Fruit fly (Drosophila melanogaster) whole organism, prepupa: ENCODE measurements around the gene Nf-YB.
A peak's percentile ranks its signal among the peaks of the same experiment; 100 is the strongest.

Experiments
- CG10631 ChIP-seq: fragments of 200-800 bp; sonication (Bioruptor generic); optimal IDR thresholded peaks from 2 replicates; lab custom pipeline; 2016; ENCODE audit warnings: missing biosample characterization, missing genetic modification characterization
- CG11294 ChIP-seq: fragments of 200-800 bp; sonication (Bioruptor generic); IDR thresholded peaks from 2 replicates; pipeline ENCODE4 v1.3.6; 2022; ENCODE audit warnings: missing biosample characterization, missing genetic modification characterization
- CG15336 ChIP-seq: fragments of 200-800 bp; sonication (Bioruptor generic); IDR thresholded peaks from 2 replicates; pipeline ENCODE4 v1.3.6; 2022; ENCODE audit warnings: missing biosample characterization, missing genetic modification characterization
- CG1621 ChIP-seq: fragments of 200-800 bp; sonication (Bioruptor generic); optimal IDR thresholded peaks from 3 replicates; lab custom pipeline; 2018; ENCODE audit warnings: missing biosample characterization, mild to moderate bottlenecking, missing genetic modification characterization
- CG31627 ChIP-seq: fragments of 200-800 bp; sonication (Bioruptor generic); optimal IDR thresholded peaks from 3 replicates; lab custom pipeline; 2016; ENCODE audit warnings: missing biosample characterization, missing genetic modification characterization
- CG34406 ChIP-seq: fragments of 200-800 bp; sonication (Bioruptor generic); optimal IDR thresholded peaks from 3 replicates; lab custom pipeline; 2016; ENCODE audit warnings: missing biosample characterization, missing genetic modification characterization
- CG3919 ChIP-seq: fragments of 200-800 bp; sonication (Bioruptor generic); optimal IDR thresholded peaks from 3 replicates; lab custom pipeline; 2016; ENCODE audit warnings: missing biosample characterization, missing genetic modification characterization
- CG6163 ChIP-seq: fragments of 200-800 bp; sonication (Bioruptor generic); IDR thresholded peaks from 3 replicates; pipeline ENCODE4 v1.3.6; 2022; ENCODE audit warnings: missing biosample characterization, missing genetic modification characterization
- CG6276 ChIP-seq: fragments of 200-800 bp; sonication (Bioruptor generic); optimal IDR thresholded peaks from 2 replicates; lab custom pipeline; 2017; ENCODE audit warnings: missing biosample characterization, mild to moderate bottlenecking, missing genetic modification characterization
- CG6792 ChIP-seq: fragments of 200-800 bp; sonication (Bioruptor generic); optimal IDR thresholded peaks from 3 replicates; lab custom pipeline; 2016; ENCODE audit warnings: missing biosample characterization, missing genetic modification characterization
- CG6808 ChIP-seq: fragments of 200-800 bp; sonication (Bioruptor generic); optimal IDR thresholded peaks from 3 replicates; lab custom pipeline; 2017; ENCODE audit warnings: missing biosample characterization, missing genetic modification characterization, mild to moderate bottlenecking, moderate library complexity, missing genetic modification reagents
- CG6854 ChIP-seq: fragments of 200-800 bp; sonication (Bioruptor generic); optimal IDR thresholded peaks from 2 replicates; lab custom pipeline; 2017; ENCODE audit warnings: missing biosample characterization, mild to moderate bottlenecking, missing genetic modification characterization
- CG8119 ChIP-seq: fragments of 200-800 bp; sonication (Bioruptor generic); IDR thresholded peaks from 3 replicates; pipeline ENCODE4 v1.3.6; 2022; ENCODE audit warnings: missing biosample characterization, missing genetic modification characterization
- CG8319 ChIP-seq: fragments of 200-800 bp; sonication (Bioruptor generic); optimal IDR thresholded peaks from 3 replicates; lab custom pipeline; 2016; ENCODE audit warnings: missing biosample characterization, missing genetic modification characterization
- CG8632 ChIP-seq: fragments of 200-800 bp; sonication (Bioruptor generic); optimal IDR thresholded peaks from 3 replicates; lab custom pipeline; 2016; ENCODE audit warnings: missing biosample characterization, missing genetic modification characterization
- CG9139 ChIP-seq: fragments of 200-800 bp; sonication (Bioruptor generic); optimal IDR thresholded peaks from 3 replicates; lab custom pipeline; 2017; ENCODE audit warnings: missing biosample characterization, mild to moderate bottlenecking, missing genetic modification characterization
- Eip78C ChIP-seq: fragments of 200-800 bp; sonication (Bioruptor generic); peaks from one replicate; lab custom pipeline; 2016; ENCODE audit warnings: missing biosample characterization, missing genetic modification characterization
- Ets21C ChIP-seq: fragments of 200-800 bp; sonication (Bioruptor generic); optimal IDR thresholded peaks from 3 replicates; lab custom pipeline; 2016; ENCODE audit warnings: missing biosample characterization, missing genetic modification characterization
- Hr38 ChIP-seq: sonication (Bioruptor generic); optimal IDR thresholded peaks from 2 replicates; lab custom pipeline; 2016; ENCODE audit warnings: missing biosample characterization, missing genetic modification characterization
- Hr4 ChIP-seq: fragments of 200-800 bp; sonication (Bioruptor generic); optimal IDR thresholded peaks from 3 replicates; lab custom pipeline; 2016; ENCODE audit warnings: missing biosample characterization, missing genetic modification characterization
- Lpt ChIP-seq: fragments of 200-800 bp; sonication (Bioruptor generic); optimal IDR thresholded peaks from 3 replicates; lab custom pipeline; 2016; ENCODE audit warnings: missing biosample characterization, missing genetic modification characterization
- Met ChIP-seq: fragments of 200-800 bp; sonication (Bioruptor generic); optimal IDR thresholded peaks from 3 replicates; lab custom pipeline; 2016; ENCODE audit warnings: missing biosample characterization, missing genetic modification characterization
- Sox14 ChIP-seq: fragments of 200-800 bp; sonication (Bioruptor generic); optimal IDR thresholded peaks from 3 replicates; lab custom pipeline; 2016; ENCODE audit warnings: missing biosample characterization, missing genetic modification characterization
- Sox15 ChIP-seq: fragments of 200-800 bp; sonication (Bioruptor generic); optimal IDR thresholded peaks from 3 replicates; lab custom pipeline; 2016; ENCODE audit warnings: missing biosample characterization, missing genetic modification characterization
- acj6 ChIP-seq: fragments of 200-800 bp; sonication (Bioruptor generic); optimal IDR thresholded peaks from 3 replicates; lab custom pipeline; 2016; ENCODE audit warnings: missing biosample characterization, missing genetic modification characterization
- cyc ChIP-seq: fragments of 200-800 bp; sonication (Bioruptor generic); optimal IDR thresholded peaks from 3 replicates; lab custom pipeline; 2016; ENCODE audit warnings: missing biosample characterization, missing genetic modification characterization
- dac ChIP-seq: fragments of 200-800 bp; sonication (Bioruptor generic); optimal IDR thresholded peaks from 2 replicates; lab custom pipeline; 2017; ENCODE audit warnings: missing biosample characterization, mild to moderate bottlenecking, missing genetic modification characterization
- dsx ChIP-seq: fragments of 200-800 bp; optimal IDR thresholded peaks from 3 replicates; lab custom pipeline; 2019; ENCODE audit warnings: missing biosample characterization, mild to moderate bottlenecking, missing genetic modification characterization, moderate library complexity; ENCODE audit not compliant: poor library complexity, severe bottlenecking
- eg ChIP-seq: fragments of 200-800 bp; sonication (Bioruptor generic); IDR thresholded peaks from 3 replicates; pipeline ENCODE4 v1.3.6; 2022; ENCODE audit warnings: missing biosample characterization, missing genetic modification characterization
- esn ChIP-seq: fragments of 200-800 bp; sonication (Bioruptor generic); optimal IDR thresholded peaks from 2 replicates; lab custom pipeline; 2016; ENCODE audit warnings: missing biosample characterization, mild to moderate bottlenecking, missing genetic modification characterization, moderate library complexity
- fd85E ChIP-seq: fragments of 200-800 bp; sonication (Bioruptor generic); optimal IDR thresholded peaks from 3 replicates; lab custom pipeline; 2016; ENCODE audit warnings: missing biosample characterization, missing genetic modification characterization
- fkh ChIP-seq: fragments of 200-800 bp; sonication (Bioruptor generic); optimal IDR thresholded peaks from 3 replicates; lab custom pipeline; 2017; ENCODE audit warnings: missing biosample characterization, mild to moderate bottlenecking, missing genetic modification characterization, moderate library complexity
- lz ChIP-seq: fragments of 200-800 bp; sonication (Bioruptor generic); optimal IDR thresholded peaks from 3 replicates; lab custom pipeline; 2016; ENCODE audit warnings: missing biosample characterization, missing genetic modification characterization
- net ChIP-seq: fragments of 200-800 bp; sonication (Bioruptor generic); optimal IDR thresholded peaks from 3 replicates; lab custom pipeline; 2016; ENCODE audit warnings: missing biosample characterization, missing genetic modification characterization
- pdm3 ChIP-seq: fragments of 200-800 bp; sonication (Bioruptor generic); optimal IDR thresholded peaks from 3 replicates; lab custom pipeline; 2016; ENCODE audit warnings: missing biosample characterization, missing genetic modification characterization
- salr ChIP-seq, 2 experiments: fragments of 200-800 bp; sonication (Bioruptor generic); optimal IDR thresholded peaks; 3 replicates each; lab custom pipeline; 2016 to 2018; ENCODE audit warnings: missing biosample characterization in 2 of 2, missing genetic modification characterization in 2 of 2, mild to moderate bottlenecking in 1 of 2
- spab ChIP-seq: fragments of 200-800 bp; sonication (Bioruptor generic); optimal IDR thresholded peaks from 2 replicates; lab custom pipeline; 2017; ENCODE audit warnings: missing biosample characterization, mild to moderate bottlenecking, missing genetic modification characterization, missing genetic modification reagents
- svp ChIP-seq: fragments of 200-800 bp; sonication (Bioruptor generic); peaks from one replicate; lab custom pipeline; 2016; ENCODE audit warnings: missing biosample characterization, missing genetic modification characterization
- topi ChIP-seq: fragments of 200-800 bp; sonication (Bioruptor generic); optimal IDR thresholded peaks from 3 replicates; lab custom pipeline; 2016; ENCODE audit warnings: missing biosample characterization, missing genetic modification characterization
- vri ChIP-seq: fragments of 200-800 bp; sonication (Bioruptor generic); optimal IDR thresholded peaks from 3 replicates; lab custom pipeline; 2016; ENCODE audit warnings: missing biosample characterization, mild to moderate bottlenecking, missing genetic modification characterization

The Nf-YB gene

DNA sequence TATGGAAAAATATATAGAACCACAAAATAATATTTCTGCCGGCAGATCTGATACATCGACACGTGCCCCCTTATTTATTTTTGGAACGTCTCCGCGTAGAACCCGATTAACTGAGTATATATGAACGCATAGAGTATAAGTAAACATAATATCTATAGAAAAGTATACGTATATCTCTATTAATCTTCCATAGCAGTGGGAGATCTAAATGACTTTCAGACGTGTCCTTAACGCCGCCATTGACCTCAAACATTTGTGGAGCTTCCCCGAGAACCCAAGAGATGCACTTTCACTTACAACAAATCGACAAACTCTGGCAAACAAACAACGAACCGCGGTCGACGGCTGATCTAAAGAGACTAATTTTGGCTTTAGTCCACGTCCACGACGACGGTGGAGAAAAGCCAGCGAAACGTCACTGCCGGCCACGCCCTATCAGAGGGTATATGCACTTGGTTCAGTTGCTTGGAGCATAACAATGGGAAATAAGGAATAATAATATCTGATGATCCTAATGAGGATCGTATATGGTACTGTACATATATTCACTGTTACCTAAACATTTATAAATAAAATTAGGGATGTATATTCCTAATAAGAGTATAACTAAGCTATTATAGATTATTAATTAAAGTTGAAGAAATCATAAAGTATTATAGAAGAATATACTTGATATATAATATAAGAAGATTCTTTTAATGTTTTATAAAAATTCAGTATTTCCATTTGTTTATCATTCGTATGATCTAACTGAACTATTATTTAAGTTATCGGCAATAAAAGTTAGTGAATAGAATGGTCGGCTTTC is 28.1 kb downstream of the Nf-YB start, which contains the start of gene fbp (continued):
- peak; percentile 50 for TF ChIP-seq CG8319
- peak; percentile 8 for TF ChIP-seq Sox14 (GFP tag; lab: Kevin White, UChicago)
- peak; percentile 30 for TF ChIP-seq CG9139
- TF ChIP-seq dac (GFP tag; lab: Kevin White, UChicago): peak; percentile 56
- peak; percentile 45 for TF ChIP-seq fkh
- no peak for TF ChIP-seq CG11294 (GFP tag; lab: Robert Waterston, UW)
- TF ChIP-seq CG6792: peak; percentile 69
- TF ChIP-seq CG34406: peak; percentile 86
- TF ChIP-seq dsx (GFP tag; lab: Kevin White, UChicago): peak; percentile 73
- TF ChIP-seq Ets21C (GFP tag; lab: Kevin White, UChicago): no peak
- peak; percentile 42 for TF ChIP-seq pdm3
- TF ChIP-seq fd85E: peak; percentile 12
- TF ChIP-seq net: peak; percentile 76
- TF ChIP-seq Lpt (GFP tag; lab: Kevin White, UChicago): peak; percentile 49
- peak; percentile 53 for TF ChIP-seq CG6163
- TF ChIP-seq eg (GFP tag; lab: Robert Waterston, UW): peak; percentile 62
- TF ChIP-seq CG6854 (GFP tag; lab: Kevin White, UChicago): no peak
- TF ChIP-seq salr (GFP tag; optimal IDR thresholded peaks at IDR 0.05; lab: Kevin White, UChicago): peak in 1 of 2 experiments; percentile 93

DNA sequence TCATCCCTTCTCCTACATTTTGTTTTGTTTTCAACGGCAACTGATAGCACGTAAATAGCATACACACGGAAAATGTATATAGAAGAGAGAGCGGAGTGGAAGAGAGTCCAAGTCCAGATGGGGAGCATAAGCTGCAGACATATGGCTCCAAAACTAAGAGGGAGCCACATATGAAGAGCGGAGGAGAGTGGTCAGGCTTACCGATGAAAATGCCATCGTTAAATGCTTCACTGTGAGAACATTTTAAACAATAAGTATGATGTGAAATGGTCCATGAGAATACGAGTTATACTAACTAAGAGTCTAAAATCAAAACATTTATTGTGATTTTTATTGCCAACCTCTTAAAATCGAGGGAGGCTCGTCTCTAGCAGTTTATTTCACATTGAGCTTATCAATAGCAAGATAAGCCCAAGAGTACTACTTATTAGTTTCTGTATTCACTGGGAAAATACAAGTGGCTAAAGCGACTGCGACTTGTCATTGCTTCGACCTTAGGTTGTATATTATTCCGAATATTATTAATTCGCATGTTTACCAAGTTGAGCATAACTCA is 28.8 kb downstream of the Nf-YB start:
- TF ChIP-seq CG8632 (peak; percentile 39), esn (GFP tag; lab: Kevin White, UChicago) (no peak), vri (GFP tag; lab: Kevin White, UChicago) (peak; percentile 23), Hr38 (GFP tag; lab: Kevin White, UChicago) (no peak), CG6276 (GFP tag; lab: Kevin White, UChicago) (peak; percentile 70), salr (GFP tag; optimal IDR thresholded peaks at IDR 0.05; lab: Kevin White, UChicago) (peak in 1 of 2 experiments; percentile 86), Eip78C (GFP tag; lab: Kevin White, UChicago) (peak; percentile 41), CG15336 (0 out of 2 replicates have a peak, but pooled peaks have one; percentile 2)

DNA sequence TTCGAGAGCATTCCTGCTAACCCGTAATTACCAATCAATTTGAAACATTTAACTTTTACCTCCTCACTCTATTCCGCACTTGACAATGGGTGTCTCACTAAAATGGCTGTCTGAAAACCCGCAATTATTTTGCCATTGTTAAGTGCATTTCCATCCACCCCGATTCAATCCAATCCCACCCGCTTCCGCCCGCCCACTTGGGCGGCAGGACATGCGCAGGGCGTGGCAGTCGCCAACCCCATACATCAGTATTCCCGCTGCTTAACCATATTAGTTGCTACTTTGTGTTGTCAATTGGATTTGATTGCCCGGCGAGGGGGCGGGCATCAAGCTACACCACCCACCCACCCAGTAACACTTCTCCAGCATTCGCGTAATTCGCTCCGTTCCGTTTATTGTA is 29.6 kb downstream of the Nf-YB start:
- no peak for TF ChIP-seq Met
- TF ChIP-seq Hr4 (GFP tag; lab: Kevin White, UChicago): no peak
- TF ChIP-seq CG8119 (GFP tag; lab: Robert Waterston, UW): no peak
- no peak for TF ChIP-seq svp (GFP tag; lab: Kevin White, UChicago)
- TF ChIP-seq CG8319: no peak
- no peak for TF ChIP-seq topi
- TF ChIP-seq Lpt (GFP tag; lab: Kevin White, UChicago): no peak
- no peak for TF ChIP-seq fd85E

DNA sequence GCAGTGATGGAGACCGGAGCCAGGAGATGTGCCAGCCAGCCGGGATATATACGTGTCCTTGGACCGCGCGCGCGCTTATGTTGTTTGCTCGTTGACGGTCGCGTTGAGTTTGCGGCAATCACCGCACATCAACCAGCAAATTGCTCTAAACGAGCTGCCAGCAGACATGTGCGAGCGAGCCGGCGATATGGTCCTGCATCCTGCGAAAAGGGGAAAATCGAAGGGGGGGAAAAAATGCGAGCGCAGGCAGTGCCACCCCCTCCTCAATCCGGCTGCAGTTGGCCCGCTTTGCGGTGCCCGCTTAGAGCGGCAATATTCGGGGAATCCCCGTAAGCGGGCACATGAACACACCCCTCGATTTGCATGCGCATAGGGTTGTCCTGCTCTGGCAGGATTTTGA is 33.1 kb downstream of the Nf-YB start, which contains the start of gene bsh:
TSS of gene bsh (minus strand) at position 101 of the 400 bp plus-strand sequence.
- TF ChIP-seq CG31627 (GFP tag; lab: Kevin White, UChicago) (no peak), CG3919 (GFP tag; lab: Kevin White, UChicago) (no peak), acj6 (GFP tag; lab: Kevin White, UChicago) (no peak), salr (GFP tag; optimal IDR thresholded peaks at IDR 0.05; lab: Kevin White, UChicago) (no peak), spab (GFP tag; lab: Kevin White, UChicago) (no peak), CG1621 (no peak), lz (GFP tag; lab: Kevin White, UChicago) (no peak), Ets21C (GFP tag; lab: Kevin White, UChicago) (no peak), CG6276 (GFP tag; lab: Kevin White, UChicago) (no peak), dsx (GFP tag; lab: Kevin White, UChicago) (no peak), cyc (GFP tag; lab: Kevin White, UChicago) (no peak), esn (GFP tag; lab: Kevin White, UChicago) (no peak), CG6792 (no peak), Sox15 (no peak), CG10631 (no peak), CG6808 (GFP tag; lab: Kevin White, UChicago) (no peak), CG8632 (no peak)
- TF ChIP-seq, all 60 proteins: peak for 0
